Fruit fly (Drosophila melanogaster): Measurements from ENCODE around the gene Cyp6a16.
A peak's percentile ranks its signal among the peaks of the same experiment; 100 is the strongest.

Cyp6a16 gene

DNA sequence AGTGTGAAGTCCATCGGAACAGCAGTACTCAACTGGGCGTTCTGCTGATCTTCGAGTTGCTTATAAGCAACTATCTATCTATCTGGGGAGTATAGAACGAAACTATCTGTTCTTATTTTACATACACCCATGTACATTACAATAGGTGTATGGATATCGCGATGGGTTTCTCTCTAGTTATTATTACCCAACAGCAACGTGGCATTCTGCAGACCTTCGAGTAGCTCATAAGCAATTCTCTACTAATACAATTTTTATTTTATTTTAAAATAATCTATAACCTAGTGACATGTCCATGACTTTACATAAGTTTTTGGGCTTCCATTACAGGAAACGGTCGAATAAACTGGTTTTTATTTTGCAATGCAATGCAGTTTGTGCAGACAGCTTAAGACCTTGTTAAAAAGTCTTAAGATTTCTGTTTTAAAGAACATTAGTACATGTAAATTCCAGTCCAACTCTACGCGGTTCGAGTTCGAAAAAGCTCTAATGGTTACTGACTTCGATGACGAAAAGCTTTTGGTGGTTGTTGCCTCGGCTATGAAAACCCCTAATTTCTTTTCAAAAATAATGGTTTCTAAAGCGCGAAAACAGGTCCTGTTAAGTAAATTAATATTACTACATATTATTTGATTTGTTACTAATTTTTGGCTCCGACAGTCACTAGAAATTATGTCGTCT, at the start of gene Cyp6a16:
Cyp6a16 (minus strand) TSS at position 36 of the 681 bp plus-strand sequence.
- TF ChIP-seq lola (GFP tag; optimal IDR thresholded peaks at IDR 0.05) (no peak), Myc (optimal IDR thresholded peaks at IDR 0.05) (peak; percentile 72)

DNA sequence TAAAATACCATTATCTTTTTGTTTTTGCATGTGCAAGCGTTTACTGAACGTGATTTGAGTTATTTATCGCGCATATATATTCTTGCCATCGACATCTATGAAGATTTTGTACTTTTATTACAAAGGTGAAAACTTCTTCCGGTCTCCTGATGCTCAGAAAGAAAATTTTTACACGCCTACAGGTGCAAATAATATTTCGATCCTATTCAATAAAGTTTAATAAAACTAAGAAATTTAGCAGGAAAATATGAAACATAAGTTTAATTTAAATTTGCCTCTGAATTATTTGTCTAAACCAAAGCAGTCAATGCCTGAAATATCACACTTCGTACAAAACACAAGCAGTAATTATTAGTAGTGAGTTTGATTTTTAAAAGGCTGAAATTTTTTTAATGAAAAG, 39.0 kb upstream of the Cyp6a16 start, which contains the start of gene Hsp60C:
Hsp60C (plus strand) TSS at position 301 of the 400 bp plus-strand sequence.
- no peak for TF ChIP-seq CG32264 (GFP tag; optimal IDR thresholded peaks at IDR 0.05)
- TF ChIP-seq N (GFP tag; optimal IDR thresholded peaks at IDR 0.05), result no peak
- TF ChIP-seq usp (GFP tag; optimal IDR thresholded peaks at IDR 0.05), result no peak
- TF ChIP-seq rgr (GFP tag; optimal IDR thresholded peaks at IDR 0.05), result no peak
- TF ChIP-seq woc (GFP tag; optimal IDR thresholded peaks at IDR 0.05), result no peak
- TF ChIP-seq psq (GFP tag; optimal IDR thresholded peaks at IDR 0.05), result no peak
- no peak for TF ChIP-seq OdsH (GFP tag; optimal IDR thresholded peaks at IDR 0.05)
- TF ChIP-seq Abd-B (GFP tag; optimal IDR thresholded peaks at IDR 0.05), result no peak

DNA sequence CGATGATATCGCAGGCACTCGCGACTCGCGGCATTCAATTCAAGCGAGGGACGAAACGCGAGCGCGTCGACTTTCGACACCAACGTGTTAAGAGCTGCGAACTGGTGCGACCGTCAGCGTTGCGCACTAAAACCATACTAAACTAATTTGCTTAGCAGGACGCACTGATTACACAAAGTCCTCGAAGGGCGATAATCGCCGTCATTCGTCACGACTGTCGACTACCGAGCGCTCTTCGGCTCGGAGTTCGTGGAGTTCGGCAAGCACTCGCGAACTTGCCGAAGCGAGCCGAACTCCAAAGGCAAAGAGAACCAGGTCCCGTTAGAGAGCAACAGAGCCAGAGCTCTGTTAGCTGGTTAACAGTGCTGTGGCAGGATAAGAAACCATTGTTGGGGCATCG, 34.9 kb upstream of the Cyp6a16 start, which contains the start of gene DIP-theta:
DIP-theta (minus strand) TSS at position 146 of the 400 bp plus-strand sequence.
- TF ChIP-seq rgr (GFP tag; optimal IDR thresholded peaks at IDR 0.05) (no peak), HLH106 (tag; optimal IDR thresholded peaks at IDR 0.05) (no peak), foxo (GFP tag; optimal IDR thresholded peaks at IDR 0.05) (no peak), N (GFP tag; optimal IDR thresholded peaks at IDR 0.05) (no peak), usp (GFP tag; optimal IDR thresholded peaks at IDR 0.05) (no peak), Rel (GFP tag; optimal IDR thresholded peaks at IDR 0.05) (no peak), Rel (tag; optimal IDR thresholded peaks at IDR 0.05) (no peak), Dif (GFP tag; optimal IDR thresholded peaks at IDR 0.05; ENCODE audit: partially characterized antibody) (no peak), Sp1 (GFP tag; optimal IDR thresholded peaks at IDR 0.05) (no peak), dsf (GFP tag; optimal IDR thresholded peaks at IDR 0.05; ENCODE audit: borderline replicate concordance) (no peak), br (GFP tag; optimal IDR thresholded peaks at IDR 0.05) (no peak), h (GFP tag; optimal IDR thresholded peaks at IDR 0.05) (no peak), Abd-B (GFP tag; optimal IDR thresholded peaks at IDR 0.05) (no peak), Vsx2 (GFP tag; optimal IDR thresholded peaks at IDR 0.05; ENCODE audit: partially characterized antibody) (no peak), Jra (GFP tag; optimal IDR thresholded peaks at IDR 0.05) (no peak), Myc (optimal IDR thresholded peaks at IDR 0.05) (no peak)

DNA sequence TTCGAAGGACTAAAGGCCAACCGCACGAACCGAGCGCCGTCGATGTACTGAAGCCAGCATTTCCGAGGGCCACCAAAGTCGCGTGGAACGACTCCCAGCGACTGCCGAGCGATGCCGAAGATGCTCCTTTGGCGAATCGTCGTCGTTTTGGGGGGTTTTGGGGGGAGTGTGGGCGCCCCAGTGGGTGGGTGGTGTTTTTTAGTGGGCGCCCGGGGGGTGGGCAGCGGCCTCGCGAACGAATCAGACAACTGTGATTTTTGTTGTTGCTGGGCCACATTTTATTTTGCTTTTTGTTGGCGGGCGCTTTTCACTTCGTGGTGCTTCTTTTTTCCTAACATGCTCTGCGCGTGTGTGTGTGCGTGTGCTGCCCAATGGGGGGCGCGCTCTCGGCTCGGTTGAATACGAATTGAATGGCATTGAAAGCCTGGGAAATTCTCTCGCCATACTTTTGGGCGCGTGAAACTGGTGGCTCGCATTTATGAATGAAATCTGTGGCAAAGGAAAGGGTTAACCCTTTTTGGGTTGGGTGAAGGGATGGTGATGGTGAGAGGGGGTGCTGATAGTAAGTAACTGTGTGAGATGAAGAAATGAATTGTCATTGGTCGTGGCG, 5.6 kb downstream of the Cyp6a16 start, which contains the start of gene DIP-eta:
DIP-eta (minus strand) TSS at position 51 of the 610 bp plus-strand sequence.
- TF ChIP-seq Sp1 (GFP tag; optimal IDR thresholded peaks at IDR 0.05), result peak; percentile 22
- TF ChIP-seq Dfd (GFP tag; optimal IDR thresholded peaks at IDR 0.05), result peak; percentile 85
- TF ChIP-seq Vsx2 (GFP tag; optimal IDR thresholded peaks at IDR 0.05; ENCODE audit: partially characterized antibody), result no peak

DNA sequence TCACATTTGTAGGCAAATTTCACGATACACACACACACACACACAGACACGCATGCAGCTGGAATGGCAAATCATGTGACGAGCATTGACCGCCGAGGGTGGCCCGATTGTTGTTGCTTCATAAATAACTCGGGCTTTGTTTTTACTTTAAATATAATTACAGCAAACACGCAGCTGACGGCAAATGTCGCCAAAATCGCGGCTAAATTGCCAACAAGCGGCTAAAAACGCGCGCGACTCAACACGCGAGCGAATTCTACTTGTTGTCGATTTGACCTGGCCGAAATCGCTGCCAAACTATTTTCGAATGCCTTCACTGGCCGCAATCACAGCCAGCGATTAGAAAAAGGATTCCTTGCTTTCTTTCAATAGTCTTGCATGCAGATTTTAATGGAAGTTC, 6.3 kb downstream of the Cyp6a16 start:
- TF ChIP-seq psq (GFP tag; optimal IDR thresholded peaks at IDR 0.05), result no peak
- no peak for TF ChIP-seq Dif (GFP tag; optimal IDR thresholded peaks at IDR 0.05; ENCODE audit: partially characterized antibody)
- no peak for TF ChIP-seq dmrt93B (GFP tag; optimal IDR thresholded peaks at IDR 0.05)
- TF ChIP-seq Dfd (GFP tag; optimal IDR thresholded peaks at IDR 0.05), result no peak
- no peak for TF ChIP-seq Hr83 (GFP tag; optimal IDR thresholded peaks at IDR 0.05; ENCODE audit: poor library complexity, severe bottlenecking)
- TF ChIP-seq usp (GFP tag; optimal IDR thresholded peaks at IDR 0.05), result no peak
- TF ChIP-seq Abd-B (GFP tag; optimal IDR thresholded peaks at IDR 0.05), result no peak
- TF ChIP-seq fru (GFP tag; optimal IDR thresholded peaks at IDR 0.05), result no peak
- no peak for TF ChIP-seq br (GFP tag; optimal IDR thresholded peaks at IDR 0.05)
- TF ChIP-seq Myc (optimal IDR thresholded peaks at IDR 0.05), result no peak
- no peak for TF ChIP-seq h (GFP tag; optimal IDR thresholded peaks at IDR 0.05)
- TF ChIP-seq Mio (GFP tag; optimal IDR thresholded peaks at IDR 0.05), result no peak
- TF ChIP-seq CG32264 (GFP tag; optimal IDR thresholded peaks at IDR 0.05), result no peak

DNA sequence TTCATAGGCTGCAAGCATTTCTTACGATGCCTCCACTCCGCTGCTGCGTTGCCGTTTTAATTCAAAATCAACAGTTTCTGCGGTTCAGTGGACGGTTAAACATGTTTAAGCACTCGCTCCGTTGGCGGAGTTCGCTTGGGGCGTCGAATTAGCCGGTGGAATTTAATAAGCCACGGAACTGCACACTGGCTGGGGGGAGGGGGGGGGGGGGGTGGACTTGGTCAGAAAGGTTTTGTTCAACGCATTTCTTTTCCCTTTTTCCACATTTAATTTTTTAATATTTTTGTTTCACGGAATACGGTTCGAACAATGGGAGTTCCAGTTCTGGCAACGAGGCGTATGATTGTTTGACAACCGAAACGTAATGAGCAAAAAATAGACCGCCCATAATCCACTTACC, 12.9 kb downstream of the Cyp6a16 start:
- TF ChIP-seq dl (GFP tag; optimal IDR thresholded peaks at IDR 0.05; ENCODE audit: insufficient read depth in 1 of 2, partially characterized antibody in 2 of 2) (no peak), Dfd (GFP tag; optimal IDR thresholded peaks at IDR 0.05) (peak; percentile 90)

Data from whole organism, wandering third instar larva.